Worm (Caenorhabditis elegans) whole organism, young adult: ENCODE results near the gene best-4.

Experiments used
- B0336.3 ChIP-seq: fragments of 200-800 bp; sonication (Bioruptor generic); IDR thresholded peaks from 2 replicates; pipeline ENCODE4 v1.3.6; 2022; ENCODE audit warnings: missing genetic modification characterization, missing compliant biosample characterization
- C17E4.6 ChIP-seq: fragments of 200-800 bp; sonication (Bioruptor generic); IDR thresholded peaks from 2 replicates; pipeline ENCODE4 v1.3.6; 2022; ENCODE audit warnings: missing genetic modification reagents, missing genetic modification characterization, missing compliant biosample characterization
- F23B12.7 ChIP-seq: sonication (generic microtip); optimal IDR thresholded peaks from 2 replicates; lab custom pipeline; 2017; ENCODE audit warnings: missing genetic modification characterization, mild to moderate bottlenecking, missing compliant biosample characterization, antibody characterized with exemption, moderate library complexity; ENCODE audit not compliant: insufficient read depth
- F39B2.1 ChIP-seq: fragments of 200-800 bp; sonication (Bioruptor generic); IDR thresholded peaks from 2 replicates; pipeline ENCODE4 v1.3.6; 2022; ENCODE audit warnings: missing genetic modification reagents, missing genetic modification characterization, missing compliant biosample characterization
- F52B5.7 ChIP-seq: sonication (generic microtip); optimal IDR thresholded peaks from 2 replicates; lab custom pipeline; 2016; ENCODE audit warnings: mild to moderate bottlenecking, missing genetic modification characterization, missing compliant biosample characterization
- F57A8.1 ChIP-seq: fragments of 200-800 bp; sonication (Bioruptor generic); optimal IDR thresholded peaks from 2 replicates; lab custom pipeline; 2018; ENCODE audit warnings: mild to moderate bottlenecking, missing genetic modification characterization, moderate library complexity, missing compliant biosample characterization
- K12H6.12 ChIP-seq: fragments of 200-800 bp; sonication (Bioruptor generic); optimal IDR thresholded peaks from 2 replicates; lab custom pipeline; 2018; ENCODE audit warnings: mild to moderate bottlenecking, missing genetic modification characterization, missing compliant biosample characterization
- T26A5.8 ChIP-seq: sonication (generic microtip); optimal IDR thresholded peaks from 2 replicates; lab custom pipeline; 2016; ENCODE audit warnings: missing genetic modification characterization, missing compliant biosample characterization
- Y53G8AR.9 ChIP-seq: fragments of 200-800 bp; sonication (Bioruptor generic); conservative IDR thresholded peaks from 2 replicates; pipeline ENCODE4 v1.3.6; 2022; ENCODE audit warnings: missing genetic modification reagents, missing genetic modification characterization, missing compliant biosample characterization
- Y67H2A.10 ChIP-seq: fragments of 200-800 bp; sonication (Bioruptor generic); conservative IDR thresholded peaks from 2 replicates; pipeline ENCODE4 v1.3.6; 2022; ENCODE audit warnings: missing genetic modification reagents, missing genetic modification characterization, missing compliant biosample characterization
- Y95B8A.8 ChIP-seq: fragments of 200-800 bp; sonication (Bioruptor generic); IDR thresholded peaks from 2 replicates; pipeline ENCODE4 v1.3.6; 2022; ENCODE audit warnings: missing genetic modification reagents, missing genetic modification characterization, missing compliant biosample characterization
- aptf-3 ChIP-seq: fragments of 200-800 bp; sonication (Bioruptor generic); IDR thresholded peaks from 2 replicates; pipeline ENCODE4 v1.3.6; 2022; ENCODE audit warnings: missing genetic modification characterization, missing compliant biosample characterization
- atf-7 ChIP-seq: sonication (generic microtip); optimal IDR thresholded peaks from 2 replicates; lab custom pipeline; 2017; ENCODE audit warnings: mild to moderate bottlenecking, missing genetic modification characterization, missing compliant biosample characterization
- athp-1 ChIP-seq: sonication (generic microtip); optimal IDR thresholded peaks from 2 replicates; lab custom pipeline; 2017; ENCODE audit warnings: mild to moderate bottlenecking, missing genetic modification characterization, missing compliant biosample characterization
- attf-5 ChIP-seq: fragments of 200-800 bp; sonication (Bioruptor generic); optimal IDR thresholded peaks from 2 replicates; lab custom pipeline; 2018; ENCODE audit warnings: mild to moderate bottlenecking, missing genetic modification characterization, missing compliant biosample characterization
- bed-1 ChIP-seq: fragments of 200-800 bp; sonication (Bioruptor generic); IDR thresholded peaks from 2 replicates; pipeline ENCODE4 v1.3.6; 2022; ENCODE audit warnings: missing genetic modification reagents, missing genetic modification characterization, missing compliant biosample characterization
- bed-2 ChIP-seq: fragments of 200-800 bp; sonication (Bioruptor generic); IDR thresholded peaks from 2 replicates; pipeline ENCODE4 v1.3.6; 2022; ENCODE audit warnings: missing genetic modification reagents, missing genetic modification characterization, missing compliant biosample characterization
- cebp-2 ChIP-seq: fragments of 200-800 bp; sonication (Bioruptor generic); IDR thresholded peaks from 2 replicates; pipeline ENCODE4 v1.3.6; 2022; ENCODE audit warnings: missing genetic modification characterization, missing compliant biosample characterization
- ceh-100 ChIP-seq: fragments of 200-800 bp; sonication (Bioruptor generic); IDR thresholded peaks from 2 replicates; pipeline ENCODE4 v1.3.6; 2022; ENCODE audit warnings: missing genetic modification reagents, missing genetic modification characterization, missing compliant biosample characterization
- ceh-27 ChIP-seq: fragments of 200-800 bp; sonication (Bioruptor generic); optimal IDR thresholded peaks from 2 replicates; lab custom pipeline; 2018; ENCODE audit warnings: mild to moderate bottlenecking, missing genetic modification characterization, moderate library complexity, missing compliant biosample characterization
- ceh-40 ChIP-seq: fragments of 200-800 bp; sonication (Bioruptor generic); IDR thresholded peaks from 2 replicates; pipeline ENCODE4 v1.3.6; 2022; ENCODE audit warnings: missing genetic modification characterization, missing compliant biosample characterization
- chd-7 ChIP-seq: sonication (generic microtip); optimal IDR thresholded peaks from 2 replicates; lab custom pipeline; 2016; ENCODE audit warnings: mild to moderate bottlenecking, missing genetic modification characterization, moderate library complexity, missing compliant biosample characterization
- dpl-1 ChIP-seq: fragments of 150-350 bp; optimal IDR thresholded peaks from 2 replicates; lab custom pipeline; 2014; ENCODE audit warnings: missing biosample characterization, missing genetic modification reagents, missing genetic modification characterization
- egl-44 ChIP-seq: fragments of 200-800 bp; sonication (Bioruptor generic); IDR thresholded peaks from 2 replicates; pipeline ENCODE4 v1.3.6; 2022; ENCODE audit warnings: missing genetic modification reagents, missing genetic modification characterization, missing compliant biosample characterization
- ets-4 ChIP-seq: fragments of 200-800 bp; sonication (Bioruptor generic); optimal IDR thresholded peaks from 2 replicates; lab custom pipeline; 2018; ENCODE audit warnings: mild to moderate bottlenecking, missing genetic modification characterization, missing compliant biosample characterization
- him-1 ChIP-seq: sonication (generic microtip); optimal IDR thresholded peaks from 2 replicates; lab custom pipeline; 2016; ENCODE audit warnings: missing genotype, missing genetic modification reagents, missing genetic modification characterization, missing compliant biosample characterization
- hlh-12 ChIP-seq: sonication (generic microtip); optimal IDR thresholded peaks from 2 replicates; lab custom pipeline; 2016; ENCODE audit warnings: missing genetic modification characterization, missing compliant biosample characterization
- hlh-26 ChIP-seq: fragments of 200-800 bp; sonication (Bioruptor generic); conservative IDR thresholded peaks from 2 replicates; pipeline ENCODE4 v1.3.6; 2022; ENCODE audit warnings: missing genetic modification reagents, missing genetic modification characterization, missing compliant biosample characterization
- hmg-20 ChIP-seq: fragments of 200-800 bp; sonication (Bioruptor generic); IDR thresholded peaks from 2 replicates; pipeline ENCODE4 v1.3.6; 2022; ENCODE audit warnings: missing genetic modification reagents, missing genetic modification characterization, missing compliant biosample characterization
- mes-4 ChIP-seq: sonication (generic microtip); optimal IDR thresholded peaks from 2 replicates; lab custom pipeline; 2016; ENCODE audit warnings: missing genotype, missing genetic modification characterization, missing compliant biosample characterization
- nfya-2 ChIP-seq: fragments of 200-800 bp; sonication (Bioruptor generic); IDR thresholded peaks from 2 replicates; pipeline ENCODE4 v1.3.6; 2022; ENCODE audit warnings: missing genetic modification reagents, missing genetic modification characterization, missing compliant biosample characterization
- nhr-120 ChIP-seq: fragments of 200-800 bp; sonication (Bioruptor generic); IDR thresholded peaks from 2 replicates; pipeline ENCODE4 v1.3.6; 2022; ENCODE audit warnings: missing genetic modification characterization, missing compliant biosample characterization
- nhr-27 ChIP-seq: fragments of 200-800 bp; sonication (Bioruptor generic); optimal IDR thresholded peaks from 2 replicates; lab custom pipeline; 2018; ENCODE audit warnings: mild to moderate bottlenecking, missing genetic modification characterization, moderate library complexity, missing compliant biosample characterization
- rpc-1 ChIP-seq, 2 experiments: fragments of 150-350 bp in 1 of 2; sonication (generic microtip) in 1 of 2; optimal IDR thresholded peaks; 2 replicates each; lab custom pipeline; 2014 to 2018; ENCODE audit warnings: missing biosample characterization in 1 of 2, missing genetic modification characterization in 1 of 2, missing genetic modification reagents in 1 of 2, missing genotype in 1 of 2
- sdz-38 ChIP-seq: sonication (generic microtip); optimal IDR thresholded peaks from 2 replicates; lab custom pipeline; 2016; ENCODE audit warnings: missing genotype, missing genetic modification characterization, missing compliant biosample characterization
- snpc-1.3 ChIP-seq: sonication (generic microtip); optimal IDR thresholded peaks from 2 replicates; lab custom pipeline; 2017; ENCODE audit warnings: missing genetic modification characterization, mild to moderate bottlenecking, missing compliant biosample characterization, antibody characterized with exemption, moderate library complexity, missing genotype, missing genetic modification reagents; ENCODE audit not compliant: insufficient read depth
- snpc-4 ChIP-seq, 5 experiments: fragments of 150-350 bp in 1 of 5; sonication (generic microtip) in 4 of 5; optimal IDR thresholded peaks; 2 replicates each; lab custom pipeline; 2014 to 2018; ENCODE audit warnings: missing genetic modification characterization in 5 of 5, missing biosample characterization in 3 of 5, antibody characterized with exemption in 2 of 5, mild to moderate bottlenecking in 2 of 5, missing compliant biosample characterization in 2 of 5, missing genotype in 2 of 5, moderate library complexity in 2 of 5, missing genetic modification reagents in 1 of 5
- sptf-2 ChIP-seq: fragments of 200-800 bp; sonication (Bioruptor generic); optimal IDR thresholded peaks from 2 replicates; lab custom pipeline; 2018; ENCODE audit warnings: mild to moderate bottlenecking, missing genetic modification characterization, missing compliant biosample characterization
- tlf-1 ChIP-seq: fragments of 200-800 bp; sonication (Bioruptor generic); optimal IDR thresholded peaks from 2 replicates; lab custom pipeline; 2018; ENCODE audit warnings: mild to moderate bottlenecking, missing genetic modification characterization, missing compliant biosample characterization
- unc-62 ChIP-seq: fragments of 150-350 bp; optimal IDR thresholded peaks from 2 replicates; lab custom pipeline; 2014; ENCODE audit warnings: missing biosample characterization, missing genetic modification reagents, missing genetic modification characterization
- zfh-2 ChIP-seq: fragments of 200-800 bp; sonication (Bioruptor generic); conservative IDR thresholded peaks from 2 replicates; pipeline ENCODE4 v1.3.6; 2022; ENCODE audit warnings: missing genetic modification reagents, missing genetic modification characterization, missing compliant biosample characterization
- zim-3 ChIP-seq: sonication (generic microtip); optimal IDR thresholded peaks from 2 replicates; lab custom pipeline; 2017; ENCODE audit warnings: mild to moderate bottlenecking, missing genetic modification characterization, moderate library complexity, missing compliant biosample characterization
- ztf-25 ChIP-seq: fragments of 200-800 bp; sonication (Bioruptor generic); IDR thresholded peaks from 2 replicates; pipeline ENCODE4 v1.3.6; 2022; ENCODE audit warnings: missing genetic modification reagents, missing genetic modification characterization, missing compliant biosample characterization
- ztf-28 ChIP-seq: fragments of 200-800 bp; sonication (Bioruptor generic); IDR thresholded peaks from 2 replicates; pipeline ENCODE4 v1.3.6; 2022; ENCODE audit warnings: missing genetic modification reagents, missing genetic modification characterization, missing compliant biosample characterization

Gene best-4

ce11 chrII:23025-23424 is 11.3 kb upstream of the best-4 start, which contains the start of gene sqt-2:
Gene sqt-2, plus strand, starts transcription at chrII:23325.
- TF ChIP-seq hmg-20 (no peak), dpl-1 (GFP tag; lab: Kevin White, UChicago) (no peak), chd-7 (tag; lab: Kevin White, UChicago) (no peak), F23B12.7 (tag; lab: Kevin White, UChicago) (no peak), ets-4 (no peak), zim-3 (no peak), cebp-2 (no peak), sptf-2 (GFP tag; lab: Kevin White, UChicago) (no peak)

DNA sequence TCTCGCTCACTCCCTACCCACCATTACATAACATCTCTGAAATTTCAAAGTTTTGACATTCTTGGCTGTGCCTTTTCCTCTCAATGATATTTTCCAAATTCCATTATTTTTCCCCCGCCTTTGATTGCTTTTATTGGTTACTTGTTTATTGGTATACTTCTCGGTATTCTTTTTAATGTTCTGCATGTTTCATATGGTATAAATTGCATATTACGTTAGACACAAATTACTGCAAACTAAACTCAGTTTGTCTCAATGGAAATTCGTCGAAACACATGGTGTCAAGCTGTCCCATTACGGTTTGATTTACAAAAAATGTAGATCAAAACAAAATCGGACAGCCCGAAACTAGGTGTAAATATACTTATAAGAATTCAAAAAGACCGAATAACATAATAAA is 10.3 kb upstream of the best-4 start:
- TF ChIP-seq ceh-27 = no peak
- TF ChIP-seq snpc-1.3 = no peak

DNA sequence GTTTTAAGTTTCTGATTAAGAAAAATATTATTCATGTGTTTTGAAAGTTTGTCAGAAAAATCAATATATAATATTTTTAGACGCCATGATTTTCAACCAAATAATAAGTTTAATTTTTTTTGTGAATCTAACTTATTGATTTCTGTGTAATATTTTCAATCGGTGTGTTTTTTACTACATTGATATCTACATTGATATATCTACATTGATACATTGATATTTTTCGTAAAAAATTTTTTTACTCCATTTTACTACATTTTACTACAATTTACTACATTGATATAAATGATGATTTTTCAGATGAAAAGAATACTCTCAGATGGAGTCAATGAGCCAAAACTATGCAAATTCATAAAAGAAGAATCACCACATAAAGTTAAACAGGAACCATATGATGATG is 7.6 kb upstream of the best-4 start, which contains the start of gene gmeb-1:
Gene gmeb-1, plus strand, starts transcription at position 301 of the 400 bp plus-strand sequence.
- TF ChIP-seq Y53G8AR.9 (GFP tag; lab: Robert Waterston, UW) (no peak), ztf-25 (GFP tag; lab: Robert Waterston, UW) (no peak), snpc-1.3 (no peak), tlf-1 (GFP tag; lab: Kevin White, UChicago) (no peak), B0336.3 (no peak), him-1 (tag; lab: Kevin White, UChicago) (no peak), nhr-120 (no peak), aptf-3 (GFP tag; lab: Robert Waterston, UW) (no peak), unc-62 (no peak), bed-1 (GFP tag; lab: Robert Waterston, UW) (no peak), F57A8.1 (GFP tag; lab: Kevin White, UChicago) (no peak)

ce11 chrII:18787-19186 is 7.1 kb upstream of the best-4 start:
- no peak for TF ChIP-seq ceh-100 (GFP tag; lab: Robert Waterston, UW)
- no peak for TF ChIP-seq dpl-1 (GFP tag; lab: Kevin White, UChicago)
- no peak for TF ChIP-seq sdz-38 (tag; lab: Kevin White, UChicago)
- TF ChIP-seq bed-2 = no peak
- TF ChIP-seq unc-62 = no peak
- no peak for TF ChIP-seq Y95B8A.8 (GFP tag; lab: Robert Waterston, UW)
- no peak for TF ChIP-seq Y67H2A.10
- TF ChIP-seq hlh-26 (GFP tag; lab: Robert Waterston, UW) = no peak
- TF ChIP-seq F52B5.7 (tag; lab: Kevin White, UChicago) = no peak
- no peak for TF ChIP-seq hlh-12
- no peak for TF ChIP-seq nfya-2 (GFP tag; lab: Robert Waterston, UW)
- peak; percentile 93 for TF ChIP-seq attf-5 (GFP tag; lab: Kevin White, UChicago)
- TF ChIP-seq ceh-40 = no peak
- TF ChIP-seq snpc-1.3 = no peak
- no peak for TF ChIP-seq athp-1 (tag; lab: Kevin White, UChicago)
- peak; percentile 71 for TF ChIP-seq atf-7 (tag; lab: Kevin White, UChicago)
- TF ChIP-seq C17E4.6 (GFP tag; lab: Robert Waterston, UW) = no peak
- no peak for TF ChIP-seq T26A5.8 (tag; lab: Kevin White, UChicago)
- no peak for TF ChIP-seq rpc-1 (optimal IDR thresholded peaks at IDR 0.05; lab: Kevin White, UChicago)
- no peak for TF ChIP-seq rpc-1 (tag; optimal IDR thresholded peaks at IDR 0.05; lab: Kevin White, UChicago)
- TF ChIP-seq zfh-2 (GFP tag; lab: Robert Waterston, UW) = no peak; the same call in none of the 2 replicates
- TF ChIP-seq mes-4 (tag; lab: Kevin White, UChicago) = no peak
- TF ChIP-seq ztf-28 (GFP tag; lab: Robert Waterston, UW) = no peak
- TF ChIP-seq F39B2.1 (GFP tag; lab: Robert Waterston, UW) = no peak
- TF ChIP-seq K12H6.12 (tag; lab: Kevin White, UChicago) = peak; percentile 73
- no peak for TF ChIP-seq egl-44 (GFP tag; lab: Robert Waterston, UW)
- no peak for TF ChIP-seq snpc-4 (GFP tag; optimal IDR thresholded peaks at IDR 0.05; lab: Kevin White, UChicago)
- TF ChIP-seq snpc-4 (tag; optimal IDR thresholded peaks at IDR 0.05; lab: Kevin White, UChicago) = peak in 1 of 4 experiments; percentile 40
- TF ChIP-seq nhr-27 (tag; lab: Kevin White, UChicago) = no peak
